Fruit fly (Drosophila melanogaster) ovary, adult (tissue): ENCODE data around the gene CG13607.
A peak's percentile ranks its signal among the peaks of the same experiment; 100 is the strongest.

Experiments used
- CG17801 ChIP-seq: fragments of 200-800 bp; optimal IDR thresholded peaks from 2 replicates; lab custom pipeline; 2019; ENCODE audit warnings: missing biosample characterization, mild to moderate bottlenecking, missing genetic modification characterization, moderate library complexity; ENCODE audit not compliant: partially characterized antibody

Gene CG13607

DNA sequence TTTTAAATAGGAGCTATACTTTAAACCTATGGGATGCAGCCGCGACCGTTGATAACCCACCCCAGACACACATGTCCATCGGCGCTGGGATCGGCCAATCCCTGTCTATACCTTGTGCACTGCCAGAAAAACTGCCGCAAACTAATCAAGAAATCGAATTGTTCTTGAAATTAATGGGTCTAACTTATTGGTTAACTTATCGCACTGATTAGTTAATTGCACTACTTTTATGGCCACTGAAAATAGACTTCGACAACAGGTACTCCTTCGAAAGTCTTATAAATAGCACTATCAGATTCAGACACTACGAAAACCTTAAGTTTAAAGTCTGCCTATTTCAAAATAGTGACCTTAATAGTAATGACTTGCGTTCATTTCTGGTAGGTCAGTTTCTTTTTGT lies at the start of gene CG13607:
Gene CG13607 (minus strand): TSS at position 143 of the 400 bp plus-strand sequence.
- TF ChIP-seq CG17801 (GFP tag; lab: Kevin White, UChicago): no peak

DNA sequence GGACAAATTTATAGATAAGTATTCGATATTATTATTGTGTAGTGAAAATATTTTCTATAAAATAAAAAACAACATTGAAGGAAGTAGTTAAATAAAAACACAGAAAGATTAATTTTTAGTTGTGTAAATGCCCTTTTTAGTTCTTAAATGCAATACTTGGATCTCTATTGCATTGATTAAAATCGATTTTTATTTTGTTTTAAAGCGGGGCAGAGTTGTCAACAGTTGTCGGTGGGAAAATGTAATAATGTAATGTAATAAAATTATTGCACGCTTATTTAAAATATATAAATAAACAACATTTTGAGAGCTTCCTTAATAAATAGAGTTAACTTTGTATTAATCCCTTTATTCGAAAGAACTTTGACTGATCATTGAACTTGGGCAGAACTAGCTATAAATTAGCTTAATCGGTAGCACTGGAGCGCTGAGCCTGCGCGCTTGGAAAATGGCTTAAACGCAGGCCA lies 47.5 kb upstream of the CG13607 start, which contains the start of gene Apc2:
Gene Apc2 (plus strand): TSS at position 411 of the 467 bp plus-strand sequence.
- TF ChIP-seq CG17801 (GFP tag; lab: Kevin White, UChicago): peak; percentile 50

DNA sequence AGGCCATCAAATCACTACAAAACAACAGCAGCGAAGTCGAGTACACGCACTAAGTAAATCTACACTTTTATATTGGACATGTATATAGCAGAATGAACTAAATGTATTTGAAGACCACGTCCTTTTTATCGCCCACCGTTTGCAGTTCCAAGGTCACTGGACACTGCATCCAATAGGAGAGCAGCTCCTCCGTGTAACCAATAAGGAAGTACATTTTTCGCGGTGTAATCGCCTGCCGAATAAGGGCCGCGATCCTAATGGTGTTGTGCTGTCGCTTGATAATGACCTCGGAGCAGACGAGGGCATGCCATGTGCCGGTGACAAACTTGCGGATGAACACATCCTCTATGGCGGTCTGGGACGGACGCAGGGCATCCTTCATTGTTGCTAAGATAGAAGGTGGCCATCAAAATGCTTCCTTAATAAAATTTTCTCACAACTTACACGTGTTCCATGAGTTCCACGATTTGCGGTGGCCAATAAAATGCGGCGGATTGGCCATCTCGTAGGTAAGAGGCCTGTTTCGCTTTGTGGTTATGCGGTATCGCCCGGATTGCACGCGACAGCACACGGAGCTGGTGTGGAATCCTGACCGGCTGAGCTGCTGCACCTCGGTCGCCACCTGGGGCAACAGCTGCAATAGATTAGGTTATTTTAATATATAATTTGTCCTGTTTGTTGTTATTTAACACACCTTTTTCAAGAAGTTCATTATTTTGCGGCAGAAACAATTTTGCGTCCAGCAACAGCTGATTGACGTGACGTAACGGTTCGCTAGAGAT lies 46.8 kb upstream of the CG13607 start, which contains the start of gene mRpS24:
Gene mRpS24 (minus strand): TSS at position 772 of the 782 bp plus-strand sequence.
- no peak for TF ChIP-seq CG17801 (GFP tag; lab: Kevin White, UChicago)

DNA sequence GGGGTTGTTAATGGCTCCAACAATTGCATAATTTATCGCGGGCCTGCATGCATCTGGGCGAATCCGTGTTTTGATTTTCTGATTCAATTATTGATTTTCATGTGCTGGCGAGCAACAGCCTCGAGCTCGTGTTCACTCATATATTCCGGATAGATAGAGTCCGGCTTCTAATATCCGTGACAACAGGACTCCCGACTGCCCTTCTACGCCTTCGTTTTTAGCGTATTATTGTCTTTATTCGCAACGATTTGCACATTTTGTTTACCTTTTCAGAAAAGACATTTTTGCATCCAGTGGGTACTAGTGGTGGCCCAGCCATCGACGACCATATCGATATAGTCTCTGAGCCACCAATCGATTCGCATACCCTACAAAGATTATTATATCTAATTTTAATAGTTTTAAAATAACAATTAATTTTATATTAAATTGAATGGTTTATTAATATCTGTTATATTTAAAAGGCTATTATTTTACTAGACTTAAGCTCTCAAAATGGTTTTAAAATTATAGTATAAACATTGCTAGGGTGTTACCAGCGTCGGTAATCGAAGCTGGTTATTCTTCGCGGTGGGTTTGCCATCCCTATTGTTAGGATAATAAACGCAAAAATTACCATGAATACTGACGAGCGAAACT lies 45.2 kb upstream of the CG13607 start, which contains the start of the genes Myo95E and TBC1d7:
Gene Myo95E (minus strand): TSS at position 326 of the 639 bp plus-strand sequence.
Gene TBC1d7 (plus strand): TSS at position 555 of the 639 bp plus-strand sequence.
- TF ChIP-seq CG17801 (GFP tag; lab: Kevin White, UChicago): peak; percentile 91

DNA sequence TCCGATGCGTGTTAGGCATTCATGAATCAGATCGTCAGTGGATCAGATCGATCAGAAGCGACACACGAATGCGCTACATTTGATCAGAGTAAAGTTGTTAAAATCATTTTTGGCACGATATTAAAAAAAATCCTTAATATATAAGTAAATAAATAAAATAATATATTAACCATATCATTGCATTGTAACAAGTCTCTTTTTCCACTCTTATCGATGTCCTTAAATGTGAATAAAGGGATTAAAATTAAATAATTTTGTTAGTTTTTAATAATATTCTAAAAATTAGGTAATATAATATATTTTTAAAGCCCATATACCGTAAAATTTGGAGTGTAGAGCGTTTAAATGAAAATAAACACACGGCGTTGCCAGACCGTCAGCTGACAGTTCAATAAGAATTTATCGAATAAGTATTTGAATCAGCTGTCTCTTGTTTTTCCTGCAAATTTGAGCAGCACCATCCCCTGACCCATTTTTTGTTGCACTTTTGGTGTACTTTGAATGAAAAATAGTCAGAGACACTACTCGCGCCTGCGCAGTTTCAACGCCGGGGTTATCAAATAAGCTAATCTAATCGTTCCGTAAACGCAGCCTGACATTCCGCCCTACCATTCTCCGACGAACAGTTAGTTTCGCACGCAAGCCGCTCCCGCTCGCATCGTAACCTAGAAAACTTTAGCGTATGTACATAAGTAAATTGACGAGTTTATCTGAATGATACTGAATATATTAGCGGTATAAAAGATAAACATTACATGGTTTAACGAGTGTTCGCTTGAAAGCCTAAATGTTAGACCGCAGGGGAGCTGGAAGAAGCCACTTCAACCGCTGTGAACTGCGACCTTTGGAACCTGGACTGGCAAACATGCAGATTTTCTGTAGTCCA lies 36.0 kb upstream of the CG13607 start, which contains the start of the genes p38a and CG6178:
Gene p38a (minus strand): TSS at position 398 of the 886 bp plus-strand sequence.
Gene CG6178 (plus strand): TSS at position 424 of the 886 bp plus-strand sequence.
- TF ChIP-seq CG17801 (GFP tag; lab: Kevin White, UChicago): peak; percentile 99

DNA sequence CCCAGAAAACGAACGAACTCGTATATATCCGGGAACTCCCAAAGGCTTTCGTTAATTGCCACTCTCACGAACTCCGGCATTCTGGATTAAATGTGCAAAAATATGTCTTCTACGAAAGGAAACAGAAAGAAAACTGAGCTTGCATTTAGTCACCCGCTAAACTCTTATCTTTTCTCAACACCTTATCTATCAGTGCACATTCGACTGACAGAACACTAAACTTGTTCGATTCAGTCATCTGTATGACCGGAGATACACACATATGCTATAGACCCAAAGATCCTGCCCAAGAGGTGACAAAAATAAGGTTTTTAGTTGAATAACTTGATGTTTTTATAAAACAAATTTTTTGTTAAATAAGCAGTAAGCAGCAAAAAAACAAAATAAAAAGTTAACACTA lies 34.0 kb upstream of the CG13607 start, which contains the start of gene p38c:
Gene p38c (minus strand): TSS at position 101 of the 400 bp plus-strand sequence.
- no peak for TF ChIP-seq CG17801 (GFP tag; lab: Kevin White, UChicago)

DNA sequence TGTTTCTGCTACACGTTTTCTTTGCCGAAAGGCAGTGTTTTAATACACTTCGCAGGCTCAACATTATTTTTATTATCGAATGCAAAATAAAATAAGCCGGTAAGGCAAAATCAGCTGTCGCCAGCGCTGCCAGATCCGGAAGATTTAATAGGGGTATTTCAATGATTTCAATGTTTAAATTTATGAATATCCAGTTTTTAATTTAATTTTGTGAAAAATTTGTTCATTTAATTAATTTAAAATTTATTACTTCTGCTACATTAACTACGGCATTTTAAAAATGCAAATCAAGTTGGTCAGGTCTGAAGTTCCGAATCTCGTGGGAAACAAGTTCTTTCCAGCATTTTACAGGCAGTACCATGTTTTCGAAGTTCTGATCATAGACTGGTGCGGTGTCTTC lies 32.7 kb upstream of the CG13607 start, which contains the start of gene Slimp:
Gene Slimp (minus strand): TSS at position 130 of the 400 bp plus-strand sequence.
- peak; percentile 42 for TF ChIP-seq CG17801 (GFP tag; lab: Kevin White, UChicago)

DNA sequence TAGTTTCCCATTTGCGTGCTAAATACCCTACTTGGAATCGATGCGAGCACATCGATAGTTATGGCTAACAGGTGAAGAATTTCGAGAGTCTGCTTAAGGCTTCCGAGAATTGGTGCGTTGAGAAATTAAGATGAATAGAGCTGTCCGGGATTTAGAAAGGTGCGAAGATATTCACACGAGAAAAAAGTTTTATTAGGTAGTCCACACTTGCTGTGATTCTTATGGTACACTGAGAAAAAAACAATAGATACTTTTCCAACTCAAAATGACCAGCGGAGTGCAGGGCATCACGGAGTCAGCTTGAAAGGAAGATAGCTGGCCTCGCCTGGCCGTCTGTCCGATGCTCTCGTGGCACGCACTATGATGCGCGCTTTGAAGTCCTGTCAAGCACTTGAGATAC lies 28.4 kb upstream of the CG13607 start:
- no peak for TF ChIP-seq CG17801 (GFP tag; lab: Kevin White, UChicago)

DNA sequence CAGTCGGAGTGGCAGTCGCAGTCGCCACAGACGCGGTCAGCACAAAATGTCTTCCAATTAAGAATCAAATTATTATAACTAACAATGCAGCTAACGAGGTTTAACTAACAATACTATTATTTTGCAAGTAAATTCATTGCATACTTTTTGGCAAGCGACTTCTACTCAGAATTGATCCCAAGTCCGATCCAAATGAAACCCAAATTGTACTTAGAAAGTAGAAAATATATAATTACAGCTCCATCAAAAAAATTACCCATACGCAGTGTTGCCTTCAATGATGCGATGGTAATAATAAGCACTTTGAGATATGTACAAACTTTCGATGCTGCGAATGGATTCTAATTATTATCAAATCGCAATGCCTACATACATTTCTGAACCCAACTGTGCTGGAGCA lies 27.7 kb upstream of the CG13607 start:
- no peak for TF ChIP-seq CG17801 (GFP tag; lab: Kevin White, UChicago)

DNA sequence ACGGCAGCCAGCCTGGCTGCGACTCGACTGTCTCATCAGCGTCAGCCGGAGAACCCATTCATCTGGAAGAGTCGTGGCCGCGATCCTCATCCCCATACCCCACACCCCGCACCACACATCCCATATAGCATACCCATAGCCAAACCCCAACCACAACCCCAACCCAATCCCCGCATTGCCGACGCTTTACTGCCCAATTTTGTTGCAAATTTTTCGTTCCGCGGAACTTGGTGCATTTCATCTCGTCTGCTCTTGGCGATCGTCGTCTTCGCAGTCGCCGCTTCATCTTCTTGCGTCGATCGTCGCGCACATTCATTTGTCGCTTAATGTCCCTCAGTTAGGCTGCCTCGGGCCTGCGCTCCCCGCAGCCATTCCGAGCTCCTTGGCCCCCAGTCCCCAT lies 27.2 kb upstream of the CG13607 start:
- TF ChIP-seq CG17801 (GFP tag; lab: Kevin White, UChicago): no peak

DNA sequence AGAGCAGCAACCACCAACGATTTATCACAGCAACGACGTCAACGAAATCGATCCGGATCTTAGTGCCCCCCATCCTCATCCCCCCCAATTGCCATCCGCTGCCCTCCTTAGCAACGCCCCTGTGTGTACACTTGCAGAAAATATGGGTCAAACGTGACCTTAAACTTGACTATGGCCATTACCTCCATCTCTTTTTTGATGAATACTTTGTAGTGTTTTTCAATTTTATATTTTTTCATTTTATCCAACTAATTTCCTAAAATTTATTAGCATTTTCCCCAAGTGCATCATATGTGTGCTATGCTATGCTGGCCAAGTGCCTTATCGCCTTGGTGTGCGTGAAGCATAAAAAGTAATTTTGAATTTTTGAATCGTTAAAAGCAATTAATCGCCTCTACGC lies 26.8 kb upstream of the CG13607 start:
- no peak for TF ChIP-seq CG17801 (GFP tag; lab: Kevin White, UChicago)

DNA sequence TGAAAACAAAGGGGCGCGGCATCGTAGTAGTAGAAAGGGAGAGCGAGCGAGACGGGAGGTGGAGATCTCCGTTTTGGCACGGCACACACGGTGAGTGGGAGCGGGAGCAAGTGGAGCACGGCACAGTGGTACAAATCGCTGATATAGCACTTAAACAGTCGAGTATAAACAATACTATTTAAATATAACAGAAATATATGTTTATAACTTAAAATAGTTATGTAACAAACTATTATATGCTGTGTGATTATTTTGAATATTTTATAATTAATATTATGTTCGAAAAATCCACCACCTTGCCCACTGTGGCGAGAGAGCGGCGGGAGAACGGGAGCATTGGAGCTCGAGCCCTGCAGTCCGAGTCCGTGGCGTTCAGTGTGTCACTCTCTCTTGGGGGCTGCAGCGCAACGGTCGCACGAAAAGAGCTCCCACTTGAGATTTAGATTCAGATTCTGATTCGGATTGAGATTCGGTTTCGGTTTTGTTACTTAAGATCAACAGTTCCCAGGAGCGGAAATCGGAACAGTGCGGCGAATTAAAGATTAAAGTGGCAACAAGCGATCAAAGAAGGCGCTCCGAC lies 25.0 kb upstream of the CG13607 start, which contains the start of gene Kal1:
Gene Kal1 (plus strand): TSS at position 383 of the 580 bp plus-strand sequence.
- TF ChIP-seq CG17801 (GFP tag; lab: Kevin White, UChicago): peak; percentile 97

DNA sequence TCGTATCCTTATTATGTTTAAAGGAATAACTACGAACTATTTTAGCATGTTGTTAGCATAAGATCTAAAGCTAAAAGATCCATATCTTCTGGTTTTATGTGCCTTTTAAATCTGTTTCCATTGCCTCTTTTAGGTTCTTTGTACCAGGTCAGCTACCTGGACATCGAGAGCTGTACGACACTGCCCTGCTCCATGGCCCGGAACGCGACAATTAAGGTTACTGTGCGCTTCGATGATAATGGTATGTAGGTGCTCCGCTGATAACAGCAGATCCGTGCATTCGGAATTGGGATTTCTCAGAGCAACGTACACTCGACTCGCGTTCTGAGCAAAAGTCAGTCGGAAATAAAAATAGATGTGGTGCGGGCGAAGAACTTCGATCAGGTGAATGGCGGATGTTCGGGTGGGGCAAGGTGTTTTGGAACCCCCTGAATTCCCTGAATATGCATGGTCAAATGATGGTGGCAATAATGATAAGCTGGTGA lies 23.6 kb upstream of the CG13607 start:
- TF ChIP-seq CG17801 (GFP tag; lab: Kevin White, UChicago): no peak
